Worm (Caenorhabditis elegans) whole organism, young adult: Measurements from ENCODE around the gene C45G9.15.

Experiments
- B0336.3 ChIP-seq: fragments of 200-800 bp; sonication (Bioruptor generic); IDR thresholded peaks from 2 replicates; pipeline ENCODE4 v1.3.6; 2022; ENCODE audit warnings: missing genetic modification characterization, missing compliant biosample characterization
- die-1 ChIP-seq: sonication (generic microtip); optimal IDR thresholded peaks from 2 replicates; lab custom pipeline; 2016; ENCODE audit warnings: missing genotype, mild to moderate bottlenecking, missing genetic modification characterization, missing compliant biosample characterization
- dpl-1 ChIP-seq: fragments of 150-350 bp; optimal IDR thresholded peaks from 2 replicates; lab custom pipeline; 2014; ENCODE audit warnings: missing biosample characterization, missing genetic modification reagents, missing genetic modification characterization
- nfya-2 ChIP-seq: fragments of 200-800 bp; sonication (Bioruptor generic); IDR thresholded peaks from 2 replicates; pipeline ENCODE4 v1.3.6; 2022; ENCODE audit warnings: missing genetic modification reagents, missing genetic modification characterization, missing compliant biosample characterization
- pha-4 ChIP-seq: fragments of 150-350 bp; sonication (generic microtip); optimal IDR thresholded peaks from 2 replicates; lab custom pipeline; 2014; ENCODE audit warnings: missing biosample characterization, missing genetic modification reagents, missing genetic modification characterization
- repo-1 ChIP-seq: sonication (generic microtip); optimal IDR thresholded peaks from 2 replicates; lab custom pipeline; 2017; ENCODE audit warnings: mild to moderate bottlenecking, missing genetic modification characterization, missing compliant biosample characterization
- snpc-4 ChIP-seq, 5 experiments: fragments of 150-350 bp in 1 of 5; sonication (generic microtip) in 4 of 5; optimal IDR thresholded peaks; 2 replicates each; lab custom pipeline; 2014 to 2018; ENCODE audit warnings: missing genetic modification characterization in 5 of 5, missing biosample characterization in 3 of 5, antibody characterized with exemption in 2 of 5, mild to moderate bottlenecking in 2 of 5, missing compliant biosample characterization in 2 of 5, missing genotype in 2 of 5, moderate library complexity in 2 of 5, missing genetic modification reagents in 1 of 5
- xnd-1 ChIP-seq: sonication (generic microtip); optimal IDR thresholded peaks from 2 replicates; lab custom pipeline; 2016; ENCODE audit warnings: missing genotype, missing genetic modification reagents, missing genetic modification characterization, missing compliant biosample characterization

ce11 chrIII:5078062-5078461, 26.2 kb upstream of the C45G9.15 start:
- TF ChIP-seq snpc-4 (GFP tag; optimal IDR thresholded peaks at IDR 0.05; lab: Kevin White, UChicago) (no peak), snpc-4 (tag; optimal IDR thresholded peaks at IDR 0.05; lab: Kevin White, UChicago) (peak in 3 of 4 experiments; percentile 32 to 63 (median 51)), xnd-1 (tag; lab: Kevin White, UChicago) (no peak), nfya-2 (GFP tag; lab: Robert Waterston, UW) (no peak), repo-1 (tag; lab: Kevin White, UChicago) (no peak), pha-4 (peak; percentile 78), die-1 (tag; lab: Kevin White, UChicago) (no peak), B0336.3 (GFP tag; lab: Robert Waterston, UW) (no peak), dpl-1 (GFP tag; lab: Kevin White, UChicago) (no peak)
